Fruit fly (Drosophila melanogaster): Measurements from ENCODE around the gene del.

Gene del

dm6 chr2L:21162875-21163274 lies 14.5 kb upstream of the del start, which contains the start of gene Nbr (continued):
- TF ChIP-seq shn (GFP tag; optimal IDR thresholded peaks at IDR 0.05) = no peak
- no peak for TF ChIP-seq zf30C (GFP tag; optimal IDR thresholded peaks at IDR 0.05)
- TF ChIP-seq CG4360 (GFP tag; IDR thresholded peaks at IDR 0.05) = no peak
- TF ChIP-seq CG9437 (GFP tag; optimal IDR thresholded peaks at IDR 0.05) = no peak
- no peak for TF ChIP-seq CG17912 (GFP tag; optimal IDR thresholded peaks at IDR 0.05)
- no peak for TF ChIP-seq crc (GFP tag; optimal IDR thresholded peaks at IDR 0.05)
- no peak for TF ChIP-seq ac (GFP tag; optimal IDR thresholded peaks at IDR 0.05)
- no peak for TF ChIP-seq CG13424 (tag; optimal IDR thresholded peaks at IDR 0.05)
- TF ChIP-seq CG12769 (tag; optimal IDR thresholded peaks at IDR 0.05) = no peak
- TF ChIP-seq CG17361 (GFP tag; IDR thresholded peaks at IDR 0.05) = no peak
- no peak for TF ChIP-seq dmrt99B (tag; optimal IDR thresholded peaks at IDR 0.05)
- no peak for TF ChIP-seq CG11093 (GFP tag; IDR thresholded peaks at IDR 0.05)
- TF ChIP-seq CG9932 (GFP tag; IDR thresholded peaks at IDR 0.05) = peak; percentile 51
- TF ChIP-seq CG10979 (tag; optimal IDR thresholded peaks at IDR 0.05) = no peak

DNA sequence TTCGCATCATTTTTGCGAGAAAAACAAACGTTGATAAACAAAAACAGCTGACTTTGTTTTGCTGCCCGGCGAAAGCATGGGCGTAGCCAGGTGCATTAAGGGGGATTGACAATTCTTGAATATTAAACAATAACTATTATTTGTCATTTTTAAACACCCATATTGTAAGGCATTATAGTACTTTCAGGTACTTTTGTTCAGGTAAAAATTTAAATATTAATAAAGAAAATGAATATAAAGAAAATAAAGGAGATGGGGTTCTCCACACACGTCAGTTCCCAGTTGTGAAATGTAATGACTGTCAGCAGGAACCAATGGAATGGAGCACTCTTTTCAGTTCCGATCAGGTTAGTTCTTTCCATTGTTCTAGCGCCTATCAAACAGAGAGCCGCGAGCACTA lies 10.2 kb upstream of the del start, which contains the start of the genes Coq3 and Pld3:
Gene Coq3, minus strand, starts transcription at position 58 of the 400 bp plus-strand sequence.
Gene Pld3, plus strand, starts transcription at position 294 of the 400 bp plus-strand sequence.
- TF ChIP-seq fu2 (GFP tag; optimal IDR thresholded peaks at IDR 0.05) (peak; percentile 58), E2f1 (GFP tag; IDR thresholded peaks at IDR 0.05) (peak; percentile 73), bigmax (GFP tag; optimal IDR thresholded peaks at IDR 0.05) (peak; percentile 61), Gug (GFP tag; IDR thresholded peaks at IDR 0.05) (peak; percentile 90), CG13296 (GFP tag; optimal IDR thresholded peaks at IDR 0.05) (peak; percentile 83), CG3847 (GFP tag; IDR thresholded peaks at IDR 0.05) (peak; percentile 65), CG4730 (GFP tag; IDR thresholded peaks at IDR 0.05) (peak; percentile 55; the same call in 1 of the 2 replicates), inv (GFP tag; IDR thresholded peaks at IDR 0.05; ENCODE audit: partially characterized antibody) (no peak), CG17568 (GFP tag; optimal IDR thresholded peaks at IDR 0.05) (no peak), vfl (GFP tag; optimal IDR thresholded peaks at IDR 0.05) (peak; percentile 74), ham (GFP tag; IDR thresholded peaks at IDR 0.05) (no peak), tgo (GFP tag; IDR thresholded peaks at IDR 0.05) (peak; percentile 79), slp2 (GFP tag; optimal IDR thresholded peaks at IDR 0.05) (peak; percentile 48), CG2202 (tag; optimal IDR thresholded peaks at IDR 0.05) (peak; percentile 63), CG9797 (GFP tag; optimal IDR thresholded peaks at IDR 0.05) (no peak), CG3163 (GFP tag; optimal IDR thresholded peaks at IDR 0.05) (peak; percentile 7), lmd (GFP tag; IDR thresholded peaks at IDR 0.05) (peak; percentile 78), nom (GFP tag; optimal IDR thresholded peaks at IDR 0.05) (peak; percentile 86), Sox100B (GFP tag; optimal IDR thresholded peaks at IDR 0.05) (peak; percentile 69), cwo (GFP tag; optimal IDR thresholded peaks at IDR 0.05) (peak; percentile 80), so (GFP tag; IDR thresholded peaks at IDR 0.05) (peak; percentile 68; the same call in 2 of the 3 replicates), dimm (GFP tag; IDR thresholded peaks at IDR 0.05) (no peak), Dek (tag; optimal IDR thresholded peaks at IDR 0.05) (peak; percentile 73), insv (GFP tag; optimal IDR thresholded peaks at IDR 0.05) (peak in 1 of 2 experiments; percentile 28), kay (GFP tag; optimal IDR thresholded peaks at IDR 0.05) (peak; percentile 66), CG6654 (GFP tag; optimal IDR thresholded peaks at IDR 0.05) (peak; percentile 45), org-1 (GFP tag; optimal IDR thresholded peaks at IDR 0.05) (peak; percentile 57), CG14014 (GFP tag; IDR thresholded peaks at IDR 0.05) (peak; percentile 81), grn (GFP tag; optimal IDR thresholded peaks at IDR 0.05) (no peak), C15 (GFP tag; IDR thresholded peaks at IDR 0.05) (no peak), CG10959 (GFP tag; IDR thresholded peaks at IDR 0.05) (peak; percentile 46), Lpt (GFP tag; optimal IDR thresholded peaks at IDR 0.05) (no peak), CG1024 (GFP tag; IDR thresholded peaks at IDR 0.05) (peak; percentile 67), corto (GFP tag; optimal IDR thresholded peaks at IDR 0.05) (no peak), hkb (optimal IDR thresholded peaks at IDR 0.05) (no peak), hkb (GFP tag; IDR thresholded peaks at IDR 0.05) (peak; percentile 88), CG3726 (GFP tag; IDR thresholded peaks at IDR 0.05) (0 out of 3 replicates have a peak, but pooled peaks have one; percentile 57), Asciz (GFP tag; optimal IDR thresholded peaks at IDR 0.05) (peak; percentile 80)
